Worm (Caenorhabditis elegans): ENCODE results near the gene Y75B7AR.1.

The Y75B7AR.1 gene

ce11 chrV:1414615-1415433, 22.0 kb upstream of the Y75B7AR.1 start (continued):
- no peak for TF ChIP-seq ctbp-1 (GFP tag; IDR thresholded peaks at IDR 0.05)
- no peak for TF ChIP-seq snpc-1.2 (GFP tag; IDR thresholded peaks at IDR 0.05)
- no peak for TF ChIP-seq F10B5.3 (tag; optimal IDR thresholded peaks at IDR 0.05)
- TF ChIP-seq nhr-102 (tag; optimal IDR thresholded peaks at IDR 0.05): no peak
- peak; percentile 27 for TF ChIP-seq dve-1 (tag; optimal IDR thresholded peaks at IDR 0.05; ENCODE audit: insufficient read depth)
- TF ChIP-seq zag-1 (tag; optimal IDR thresholded peaks at IDR 0.05): no peak
- TF ChIP-seq aha-1 (tag): peak; percentile 49
- TF ChIP-seq ceh-44 (GFP tag; IDR thresholded peaks at IDR 0.05): no peak
- TF ChIP-seq zip-2 (tag; optimal IDR thresholded peaks at IDR 0.05): no peak
- TF ChIP-seq pqm-1 (tag; optimal IDR thresholded peaks at IDR 0.05): peak; percentile 86
- TF ChIP-seq mxl-2 (GFP tag; conservative IDR thresholded peaks at IDR 0.05): no peak
- TF ChIP-seq F49E8.2 (tag; optimal IDR thresholded peaks at IDR 0.05; ENCODE audit: borderline replicate concordance): no peak
- no peak for TF ChIP-seq ama-1 (optimal IDR thresholded peaks at IDR 0.05)
- TF ChIP-seq zfp-3 (GFP tag; conservative IDR thresholded peaks at IDR 0.05): no peak

ce11 chrV:1411459-1411858, 18.7 kb upstream of the Y75B7AR.1 start, which contains the start of gene snt-5:
TSS of gene snt-5 (minus strand) at chrV:1411559.
- TF ChIP-seq spr-3 (GFP tag; optimal IDR thresholded peaks at IDR 0.05): no peak
- TF ChIP-seq Y48G9A.11 (GFP tag; IDR thresholded peaks at IDR 0.05): no peak
- no peak for TF ChIP-seq F10B5.3 (tag; optimal IDR thresholded peaks at IDR 0.05)
- TF ChIP-seq F37D6.2 (tag; optimal IDR thresholded peaks at IDR 0.05): no peak
- TF ChIP-seq Y75B8A.6 (GFP tag; IDR thresholded peaks at IDR 0.05): no peak
- no peak for TF ChIP-seq zfp-2 (tag; optimal IDR thresholded peaks at IDR 0.05)
- no peak for TF ChIP-seq ceh-28 (tag; optimal IDR thresholded peaks at IDR 0.05)
- no peak for TF ChIP-seq egl-27 (tag; optimal IDR thresholded peaks at IDR 0.05)
- TF ChIP-seq dpl-1 (GFP tag; optimal IDR thresholded peaks at IDR 0.05): no peak
- TF ChIP-seq snpc-1.2 (GFP tag; IDR thresholded peaks at IDR 0.05): no peak
- no peak for TF ChIP-seq lin-39 (tag; optimal IDR thresholded peaks at IDR 0.05)
- TF ChIP-seq mdl-1 (tag; optimal IDR thresholded peaks at IDR 0.05): no peak
- TF ChIP-seq aly-2 (tag; optimal IDR thresholded peaks at IDR 0.05): no peak
- no peak for TF ChIP-seq nhr-76 (tag; optimal IDR thresholded peaks at IDR 0.05)
- TF ChIP-seq snpc-4 (tag; optimal IDR thresholded peaks at IDR 0.05): no peak
- no peak for TF ChIP-seq gei-8 (GFP tag; optimal IDR thresholded peaks at IDR 0.05)
- no peak for TF ChIP-seq dmd-6 (GFP tag; IDR thresholded peaks at IDR 0.05)
- TF ChIP-seq tra-1 (GFP tag; IDR thresholded peaks at IDR 0.05): no peak

DNA sequence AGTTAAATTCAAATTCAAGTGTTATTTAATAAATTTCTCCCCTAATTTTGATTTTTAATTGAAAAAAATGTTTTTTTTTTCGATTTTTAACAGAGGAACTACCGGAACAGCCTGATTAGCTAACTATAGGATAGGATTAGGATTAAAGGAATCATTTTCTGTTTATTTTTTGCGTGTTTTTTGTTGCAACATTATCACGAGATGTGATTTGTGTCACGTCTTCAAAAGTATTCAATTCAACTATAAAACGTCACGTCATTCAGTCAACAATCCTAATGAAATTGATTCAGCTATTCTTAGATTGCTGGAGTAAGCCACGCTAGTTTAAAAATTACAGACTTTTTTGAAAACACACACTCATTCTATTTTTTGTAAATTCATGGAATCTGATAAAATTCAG, 17.9 kb upstream of the Y75B7AR.1 start:
- TF ChIP-seq aha-1 (tag) (no peak), ceh-62 (tag; optimal IDR thresholded peaks at IDR 0.05) (no peak), zag-1 (tag; optimal IDR thresholded peaks at IDR 0.05) (no peak), Y5F2A.4 (GFP tag; optimal IDR thresholded peaks at IDR 0.05) (no peak), madf-5 (GFP tag; IDR thresholded peaks at IDR 0.05) (no peak)

DNA sequence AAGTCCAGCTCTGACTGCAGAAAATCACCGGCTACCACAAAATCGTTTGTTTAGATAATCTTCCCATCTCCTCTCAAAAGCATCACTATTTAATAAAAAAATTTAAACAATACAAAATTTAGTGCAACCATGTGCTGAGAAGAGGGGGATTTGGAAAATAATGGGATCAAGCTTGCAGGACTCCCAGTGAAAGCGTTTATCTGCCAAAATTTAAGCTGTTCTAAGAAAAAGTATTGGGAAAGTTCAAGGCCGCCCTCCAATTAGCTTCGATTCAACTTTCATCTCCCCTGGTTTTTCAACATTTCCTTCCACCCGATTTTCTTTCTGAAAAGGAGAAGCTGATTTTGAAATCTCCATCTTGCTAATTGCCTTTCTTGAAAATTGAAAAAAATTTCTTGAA, 15.3 kb upstream of the Y75B7AR.1 start:
- TF ChIP-seq nhr-28 (tag; optimal IDR thresholded peaks at IDR 0.05): no peak
- no peak for TF ChIP-seq egl-27 (tag; optimal IDR thresholded peaks at IDR 0.05)
- no peak for TF ChIP-seq ceh-28 (tag; optimal IDR thresholded peaks at IDR 0.05)
- no peak for TF ChIP-seq daf-19 (GFP tag; conservative IDR thresholded peaks at IDR 0.05)
- TF ChIP-seq fos-1 (tag; optimal IDR thresholded peaks at IDR 0.05): no peak
- TF ChIP-seq spr-1 (tag; optimal IDR thresholded peaks at IDR 0.05): no peak
